Fruit fly (Drosophila melanogaster): ENCODE data around the gene Rca1.

Gene Rca1

DNA sequence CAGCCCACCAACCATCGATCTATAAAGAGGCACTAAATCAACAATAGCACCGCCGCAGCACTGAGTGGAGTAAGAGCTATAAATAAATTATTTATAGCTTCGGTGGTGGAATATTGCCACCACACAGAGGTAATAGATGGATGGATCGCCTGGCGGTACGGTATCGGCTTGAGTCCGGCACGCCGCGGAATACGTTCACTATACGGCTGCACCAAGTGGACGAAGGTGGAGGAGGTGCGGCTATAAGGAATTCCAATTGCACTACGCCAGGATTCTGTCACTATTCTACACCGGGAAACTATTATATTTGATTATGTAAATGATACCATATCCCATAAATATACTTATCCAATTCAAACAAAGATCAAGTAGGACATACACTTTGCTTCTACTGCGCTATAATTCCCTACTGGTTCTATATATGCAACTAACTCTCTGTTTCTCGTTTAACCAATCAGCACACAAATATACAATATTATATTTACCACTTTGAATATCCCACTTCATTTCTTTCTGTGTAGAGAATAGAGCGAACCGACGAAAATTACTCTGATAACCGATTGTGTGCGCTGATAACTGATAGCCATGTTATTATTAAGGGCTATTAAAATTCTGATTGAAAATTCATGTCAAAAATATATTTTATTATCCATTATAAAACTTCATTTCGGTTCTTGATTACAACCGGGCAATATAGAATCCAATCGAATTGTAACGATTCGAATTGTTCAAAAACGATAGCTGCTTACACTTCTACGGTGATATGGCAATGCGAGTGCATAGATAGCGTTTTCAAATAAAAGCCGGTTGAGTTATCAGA is 32.7 kb upstream of the Rca1 start (continued):
- TF ChIP-seq Mrtf (GFP tag; IDR thresholded peaks at IDR 0.05) (no peak), CG34376 (GFP tag; optimal IDR thresholded peaks at IDR 0.05) (peak; percentile 9), Bgb (GFP tag; IDR thresholded peaks at IDR 0.05; ENCODE audit: partially characterized antibody) (no peak), psq (GFP tag; optimal IDR thresholded peaks at IDR 0.05) (no peak), CG10654 (GFP tag; optimal IDR thresholded peaks at IDR 0.05) (no peak), bigmax (GFP tag; optimal IDR thresholded peaks at IDR 0.05) (no peak), fru (optimal IDR thresholded peaks at IDR 0.05) (no peak), CG13624 (GFP tag; optimal IDR thresholded peaks at IDR 0.05) (no peak), CG13287 (GFP tag; IDR thresholded peaks at IDR 0.05; ENCODE audit: partially characterized antibody) (no peak), D19A (tag; optimal IDR thresholded peaks at IDR 0.05) (peak; percentile 47), pan (optimal IDR thresholded peaks at IDR 0.05) (no peak), pan (GFP tag; optimal IDR thresholded peaks at IDR 0.05 in 1 of 2, IDR thresholded peaks at IDR 0.05 in 1 of 2) (peak in 1 of 2 experiments; percentile 4), eve (GFP tag; optimal IDR thresholded peaks at IDR 0.05) (no peak), Drgx (GFP tag; IDR thresholded peaks at IDR 0.05) (no peak), zfh2 (GFP tag; optimal IDR thresholded peaks at IDR 0.05) (no peak), nau (GFP tag; optimal IDR thresholded peaks at IDR 0.05) (no peak), pfk (GFP tag; optimal IDR thresholded peaks at IDR 0.05) (no peak), cato (GFP tag; optimal IDR thresholded peaks at IDR 0.05; ENCODE audit: borderline replicate concordance) (peak; percentile 27), ewg (GFP tag; optimal IDR thresholded peaks at IDR 0.05) (peak; percentile 6), BEAF-32 (GFP tag; optimal IDR thresholded peaks at IDR 0.05) (no peak), Dp (GFP tag; optimal IDR thresholded peaks at IDR 0.05) (no peak), Lim3 (GFP tag; IDR thresholded peaks at IDR 0.05) (no peak), CkIIα-i1 (GFP tag; IDR thresholded peaks at IDR 0.05) (no peak), unpg (GFP tag; optimal IDR thresholded peaks at IDR 0.05) (peak; percentile 48), wek (GFP tag; optimal IDR thresholded peaks at IDR 0.05) (no peak), CG32532 (GFP tag; IDR thresholded peaks at IDR 0.05) (no peak), CG15514 (GFP tag; optimal IDR thresholded peaks at IDR 0.05) (no peak), CG14965 (GFP tag; optimal IDR thresholded peaks at IDR 0.05; ENCODE audit: borderline replicate concordance) (no peak), Stat92E (GFP tag; optimal IDR thresholded peaks at IDR 0.05) (no peak), CG11085 (GFP tag; IDR thresholded peaks at IDR 0.05) (no peak), Six4 (GFP tag; optimal IDR thresholded peaks at IDR 0.05) (no peak), CG1647 (GFP tag; optimal IDR thresholded peaks at IDR 0.05) (no peak), CG4820 (GFP tag; optimal IDR thresholded peaks at IDR 0.05) (peak; percentile 27), HLHmδ (GFP tag; optimal IDR thresholded peaks at IDR 0.05) (no peak), B-H1 (GFP tag; IDR thresholded peaks at IDR 0.05) (no peak), CG7745 (tag; optimal IDR thresholded peaks at IDR 0.05) (no peak), CG1233 (GFP tag; optimal IDR thresholded peaks at IDR 0.05) (peak; percentile 12), CG32772 (GFP tag; IDR thresholded peaks at IDR 0.05) (no peak), fd96Cb (tag; optimal IDR thresholded peaks at IDR 0.05) (peak; percentile 51), CG3726 (GFP tag; IDR thresholded peaks at IDR 0.05) (no peak), CG9797 (GFP tag; optimal IDR thresholded peaks at IDR 0.05) (no peak), trh (GFP tag; optimal IDR thresholded peaks at IDR 0.05) (no peak), CG10543 (GFP tag; optimal IDR thresholded peaks at IDR 0.05) (no peak), CG4404 (GFP tag; IDR thresholded peaks at IDR 0.05) (0 out of 2 replicates have a peak, but pooled peaks have one; percentile 15), NfI (GFP tag; optimal IDR thresholded peaks at IDR 0.05) (peak; percentile 5)

Data from whole organism, embryonic.